Worm (Caenorhabditis elegans) whole organism, early embryonic: Measurements from ENCODE around the gene C49C3.9.
"Not testable (repeated sequence)": the region's sequence is repeated elsewhere in the genome, so short reads cannot be mapped to it uniquely, and the experiment has no call there.

ENCODE experiments used
- B0310.2 ChIP-seq: sonication (generic microtip); optimal IDR thresholded peaks from 2 replicates; lab custom pipeline; 2016; ENCODE audit warnings: mild to moderate bottlenecking, missing genetic modification characterization, missing compliant biosample characterization
- F13C5.2 ChIP-seq: sonication (generic microtip); optimal IDR thresholded peaks from 2 replicates; lab custom pipeline; 2017; ENCODE audit warnings: mild to moderate bottlenecking, missing genetic modification characterization, inconsistent platforms, missing compliant biosample characterization
- aly-1 ChIP-seq: sonication (generic microtip); optimal IDR thresholded peaks from 2 replicates; lab custom pipeline; 2016; ENCODE audit warnings: missing genetic modification characterization, missing compliant biosample characterization
- ama-1 ChIP-seq: fragments of 150-350 bp; optimal IDR thresholded peaks from 2 replicates; lab custom pipeline; 2014
- ceh-13 ChIP-seq: fragments of 200-800 bp; sonication (Bioruptor generic); optimal IDR thresholded peaks from 2 replicates; lab custom pipeline; 2018; ENCODE audit warnings: mild to moderate bottlenecking, missing genetic modification characterization, missing compliant biosample characterization
- ceh-36 ChIP-seq: sonication (generic microtip); optimal IDR thresholded peaks from 2 replicates; lab custom pipeline; 2016; ENCODE audit warnings: missing genetic modification characterization, inconsistent platforms, missing compliant biosample characterization
- ets-7 ChIP-seq: sonication (generic microtip); optimal IDR thresholded peaks from 2 replicates; lab custom pipeline; 2016; ENCODE audit warnings: missing genotype, missing genetic modification characterization, missing compliant biosample characterization
- flt-1 ChIP-seq: fragments of 200-800 bp; sonication (Bioruptor generic); IDR thresholded peaks from 2 replicates; pipeline ENCODE4 v1.3.6; 2022; ENCODE audit warnings: missing genetic modification characterization, missing compliant biosample characterization
- hmbx-1 ChIP-seq: sonication (generic microtip); optimal IDR thresholded peaks from 2 replicates; lab custom pipeline; 2016; ENCODE audit warnings: mild to moderate bottlenecking, missing genetic modification characterization, missing compliant biosample characterization
- hmg-4 ChIP-seq: fragments of 200-800 bp; sonication (Bioruptor generic); optimal IDR thresholded peaks from 2 replicates; lab custom pipeline; 2018; ENCODE audit warnings: mild to moderate bottlenecking, missing genetic modification characterization, missing compliant biosample characterization
- hnd-1 ChIP-seq: sonication (generic microtip); optimal IDR thresholded peaks from 2 replicates; lab custom pipeline; 2016; ENCODE audit warnings: missing genetic modification characterization, missing compliant biosample characterization
- pes-1 ChIP-seq: fragments of 200-800 bp; sonication (Bioruptor generic); IDR thresholded peaks from 2 replicates; pipeline ENCODE4 v1.3.6; 2022; ENCODE audit warnings: missing genetic modification reagents, missing genetic modification characterization, missing compliant biosample characterization
- scrt-1 ChIP-seq: fragments of 200-800 bp; sonication (Bioruptor generic); IDR thresholded peaks from 2 replicates; pipeline ENCODE4 v1.3.6; 2022; ENCODE audit warnings: missing genetic modification characterization, missing compliant biosample characterization
- sea-1 ChIP-seq: fragments of 200-800 bp; sonication (Bioruptor generic); conservative IDR thresholded peaks from 2 replicates; pipeline ENCODE4 v1.3.6; 2022; ENCODE audit warnings: missing genetic modification characterization, missing compliant biosample characterization
- tbx-11 ChIP-seq: fragments of 200-800 bp; sonication (Bioruptor generic); IDR thresholded peaks from 2 replicates; pipeline ENCODE4 v1.3.6; 2022; ENCODE audit warnings: missing genetic modification characterization, missing compliant biosample characterization
- tbx-37 ChIP-seq: fragments of 200-800 bp; sonication (Bioruptor generic); conservative IDR thresholded peaks from 2 replicates; pipeline ENCODE4 v1.3.6; 2022; ENCODE audit warnings: missing genetic modification reagents, missing genetic modification characterization, missing compliant biosample characterization
- tra-4 ChIP-seq: sonication (generic microtip); optimal IDR thresholded peaks from 2 replicates; lab custom pipeline; 2017; ENCODE audit warnings: missing genetic modification characterization, missing compliant biosample characterization

C49C3.9 gene

ce11 chrIV:17311842-17312241 is 30.3 kb downstream of the C49C3.9 start, which contains the start of gene snf-9:
TSS of gene snf-9 (plus strand) at chrIV:17312142.
- no peak for TF ChIP-seq aly-1 (tag; lab: Kevin White, UChicago)
- TF ChIP-seq ets-7 (tag; lab: Kevin White, UChicago) = no peak
- TF ChIP-seq ceh-36 (tag; lab: Kevin White, UChicago) = no peak
- TF ChIP-seq pes-1 = no peak
- TF ChIP-seq tra-4 = no peak
- no peak for TF ChIP-seq scrt-1 (GFP tag; lab: Robert Waterston, UW)
- no peak for TF ChIP-seq tbx-11 (GFP tag; lab: Robert Waterston, UW)
- no peak for TF ChIP-seq ama-1 (lab: Kevin White, UChicago)

- no peak for TF ChIP-seq flt-1 (GFP tag; lab: Robert Waterston, UW)
- no peak for TF ChIP-seq tbx-37
- TF ChIP-seq scrt-1 (GFP tag; lab: Robert Waterston, UW) = no peak
- TF ChIP-seq ets-7 (tag; lab: Kevin White, UChicago) = no peak
- no peak for TF ChIP-seq sea-1 (GFP tag; lab: Robert Waterston, UW)
- TF ChIP-seq tbx-11 (GFP tag; lab: Robert Waterston, UW) = no peak
- TF ChIP-seq ceh-13 (GFP tag; lab: Kevin White, UChicago) = no peak
- no peak for TF ChIP-seq B0310.2 (tag; lab: Kevin White, UChicago)
- TF ChIP-seq ama-1 (lab: Kevin White, UChicago) = no peak
- no peak for TF ChIP-seq ceh-36 (tag; lab: Kevin White, UChicago)
- TF ChIP-seq aly-1 (tag; lab: Kevin White, UChicago) = no peak
- no peak for TF ChIP-seq F13C5.2 (tag; lab: Kevin White, UChicago)
- TF ChIP-seq hnd-1 (tag; lab: Kevin White, UChicago) = no peak
- no peak for TF ChIP-seq pes-1
Observed at ce11 chrIV:17308211-17308610, 33.9 kb downstream of the C49C3.9 start, which contains the start of gene T28F3.9. TSS of gene T28F3.9 (plus strand) at chrIV:17308511.

ce11 chrIV:17307223-17307622 is 34.9 kb downstream of the C49C3.9 start, which contains the start of gene T28F3.8:
TSS of gene T28F3.8 (minus strand) at chrIV:17307323.
- not testable (repeated sequence) for TF ChIP-seq hmg-4 (GFP tag; lab: Kevin White, UChicago); aly-1 (tag; lab: Kevin White, UChicago); ets-7 (tag; lab: Kevin White, UChicago)

- TF ChIP-seq tra-4 (no peak), F13C5.2 (tag; lab: Kevin White, UChicago) (no peak), B0310.2 (tag; lab: Kevin White, UChicago) (no peak), pes-1 (no peak), tbx-37 (no peak), ama-1 (lab: Kevin White, UChicago) (no peak), hnd-1 (tag; lab: Kevin White, UChicago) (no peak)
Observed at ce11 chrIV:17301933-17302332, 40.2 kb downstream of the C49C3.9 start, which contains the start of gene ifta-2. TSS of gene ifta-2 (minus strand) at chrIV:17302033.

- no peak for TF ChIP-seq tra-4
- TF ChIP-seq tbx-37 = no peak
- no peak for TF ChIP-seq hmg-4 (GFP tag; lab: Kevin White, UChicago)
- TF ChIP-seq hnd-1 (tag; lab: Kevin White, UChicago) = no peak
- no peak for TF ChIP-seq aly-1 (tag; lab: Kevin White, UChicago)
- no peak for TF ChIP-seq hmbx-1
- TF ChIP-seq pes-1 = no peak
- TF ChIP-seq ets-7 (tag; lab: Kevin White, UChicago) = no peak
- TF ChIP-seq ceh-36 (tag; lab: Kevin White, UChicago) = no peak
- TF ChIP-seq flt-1 (GFP tag; lab: Robert Waterston, UW) = no peak
- TF ChIP-seq sea-1 (GFP tag; lab: Robert Waterston, UW) = no peak
- TF ChIP-seq F13C5.2 (tag; lab: Kevin White, UChicago) = no peak
- no peak for TF ChIP-seq ceh-13 (GFP tag; lab: Kevin White, UChicago)
- TF ChIP-seq tbx-11 (GFP tag; lab: Robert Waterston, UW) = no peak
- no peak for TF ChIP-seq scrt-1 (GFP tag; lab: Robert Waterston, UW)
- no peak for TF ChIP-seq B0310.2 (tag; lab: Kevin White, UChicago)
- TF ChIP-seq ama-1 (lab: Kevin White, UChicago) = no peak
Observed at ce11 chrIV:17294489-17294888, 47.6 kb downstream of the C49C3.9 start, which contains the start of gene T28F3.5. TSS of gene T28F3.5 (plus strand) at chrIV:17294789.

- no peak for TF ChIP-seq B0310.2 (tag; lab: Kevin White, UChicago)
- no peak for TF ChIP-seq sea-1 (GFP tag; lab: Robert Waterston, UW)
- TF ChIP-seq tbx-37 = no peak
Observed at ce11 chrIV:17293679-17294078, 48.4 kb downstream of the C49C3.9 start.

ce11 chrIV:17293068-17293467 is 49.0 kb downstream of the C49C3.9 start:
- TF ChIP-seq pes-1 (no peak), hmg-4 (GFP tag; lab: Kevin White, UChicago) (no peak), sea-1 (GFP tag; lab: Robert Waterston, UW) (no peak), hnd-1 (tag; lab: Kevin White, UChicago) (no peak), ceh-36 (tag; lab: Kevin White, UChicago) (no peak), aly-1 (tag; lab: Kevin White, UChicago) (no peak), scrt-1 (GFP tag; lab: Robert Waterston, UW) (no peak)

ce11 chrIV:17292350-17292749 is 49.8 kb downstream of the C49C3.9 start:
- TF ChIP-seq hnd-1 (tag; lab: Kevin White, UChicago) (no peak), ama-1 (lab: Kevin White, UChicago) (no peak), F13C5.2 (tag; lab: Kevin White, UChicago) (no peak), flt-1 (GFP tag; lab: Robert Waterston, UW) (no peak)
